Worm (Caenorhabditis elegans) whole organism, midembryonic: ENCODE data around the gene gcc-2.

Source experiments
- klf-2 ChIP-seq: fragments of 200-800 bp; sonication (Bioruptor generic); conservative IDR thresholded peaks from 2 replicates; pipeline ENCODE4 v1.3.6; 2022; ENCODE audit warnings: missing genetic modification reagents, missing genetic modification characterization, missing compliant biosample characterization
- med-1 ChIP-seq: sonication (generic microtip); optimal IDR thresholded peaks from 2 replicates; lab custom pipeline; 2017; ENCODE audit warnings: missing genetic modification characterization, mild to moderate bottlenecking, missing compliant biosample characterization, antibody characterized with exemption, missing genetic modification reagents; ENCODE audit not compliant: insufficient read depth
- tab-1 ChIP-seq: fragments of 200-800 bp; sonication (Bioruptor generic); IDR thresholded peaks from 2 replicates; pipeline ENCODE4 v1.3.6; 2022; ENCODE audit warnings: missing genetic modification characterization, missing compliant biosample characterization
- ztf-23 ChIP-seq: fragments of 200-800 bp; sonication (Bioruptor generic); IDR thresholded peaks from 2 replicates; pipeline ENCODE4 v1.3.6; 2022; ENCODE audit warnings: missing genetic modification reagents, missing genetic modification characterization, missing compliant biosample characterization

DNA sequence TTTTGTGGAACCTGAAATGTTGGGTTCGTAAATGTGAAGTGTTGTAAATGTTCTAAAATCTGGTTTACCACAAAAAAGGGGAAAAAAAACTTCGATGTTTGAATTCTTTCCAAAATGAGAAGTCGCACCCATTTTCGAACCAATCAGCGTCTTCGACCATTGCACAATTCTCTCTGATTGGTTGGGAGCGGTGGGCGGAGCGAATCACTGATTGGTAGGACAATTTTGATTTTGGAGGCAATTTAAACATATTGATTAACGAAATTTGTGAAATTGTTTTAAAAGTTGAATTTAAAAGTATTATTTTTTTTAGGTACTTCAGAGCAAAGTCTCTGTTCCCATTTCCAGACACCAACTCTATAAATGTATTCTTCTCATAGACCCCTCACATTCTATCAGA lies 27.1 kb upstream of the gcc-2 start:
- no peak for TF ChIP-seq ztf-23 (GFP tag; lab: Robert Waterston, UW)
- TF ChIP-seq klf-2 (GFP tag; lab: Robert Waterston, UW): no peak
- no peak for TF ChIP-seq tab-1 (GFP tag; lab: Robert Waterston, UW)
- no peak for TF ChIP-seq med-1 (GFP tag; lab: Kevin White, UChicago)
